Worm (Caenorhabditis elegans): ENCODE data around the gene nhr-118.
A peak's percentile ranks its signal among the peaks of the same experiment; 100 is the strongest.

Gene nhr-118

DNA sequence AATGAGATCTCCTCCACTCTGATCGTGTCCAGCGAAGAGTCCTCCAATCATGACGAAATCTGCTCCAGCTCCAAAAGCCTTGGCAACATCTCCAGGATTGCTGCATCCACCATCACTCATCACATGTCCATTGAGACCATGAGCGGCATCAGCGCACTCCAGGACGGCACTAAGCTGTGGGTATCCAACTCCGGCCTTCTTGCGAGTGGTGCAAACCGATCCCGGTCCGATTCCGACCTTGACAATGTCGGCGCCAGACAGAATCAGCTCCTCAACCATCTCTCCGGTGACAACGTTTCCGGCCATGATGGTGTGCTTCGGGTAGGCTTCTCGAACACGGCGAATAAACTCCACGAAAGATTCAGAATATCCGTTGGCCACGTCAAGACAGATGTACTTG, 37.1 kb upstream of the nhr-118 start:
- TF ChIP-seq nhr-11 (tag; optimal IDR thresholded peaks at IDR 0.05) = no peak
- TF ChIP-seq fkh-10 (GFP tag; optimal IDR thresholded peaks at IDR 0.05) = no peak
- no peak for TF ChIP-seq nhr-25 (tag; optimal IDR thresholded peaks at IDR 0.05)
- no peak for TF ChIP-seq unc-39 (tag; optimal IDR thresholded peaks at IDR 0.05)

DNA sequence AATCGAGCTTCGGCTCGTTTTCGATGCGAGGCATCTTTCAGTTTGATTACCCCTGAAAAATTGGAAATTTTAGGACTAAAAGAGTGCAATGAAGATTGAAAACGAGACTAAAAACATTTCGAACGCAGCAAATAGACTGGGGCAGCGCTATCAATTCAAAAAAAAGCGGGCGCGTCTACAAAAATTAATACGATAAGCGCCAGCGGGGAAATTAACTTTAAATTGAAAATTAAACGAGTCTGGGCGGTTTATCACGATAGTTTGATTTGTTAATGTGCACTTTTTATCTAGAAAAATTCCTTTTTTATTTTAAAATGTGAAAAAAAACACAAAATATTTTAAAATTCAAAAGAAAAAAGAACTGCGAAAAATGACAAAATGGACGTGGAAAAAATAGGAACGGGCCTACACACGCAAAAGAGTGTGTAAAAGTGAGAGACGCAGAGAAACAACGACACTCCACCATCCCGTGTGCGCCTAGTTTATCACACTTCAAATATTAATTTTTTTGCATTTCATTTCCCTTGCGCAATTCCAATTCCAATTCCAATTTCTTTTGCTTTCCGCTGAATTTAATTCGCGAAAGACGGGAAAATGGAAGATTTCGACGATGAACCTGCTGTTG, 36.2 kb upstream of the nhr-118 start, which contains the start of the genes gmpr-1 and fipp-1:
TSS of gene gmpr-1 (minus strand) at position 75 of the 625 bp plus-strand sequence.
TSS of gene fipp-1 (plus strand) at position 499 of the 625 bp plus-strand sequence.
- TF ChIP-seq lin-39 (tag; optimal IDR thresholded peaks at IDR 0.05) = peak; percentile 16
- TF ChIP-seq nhr-67 (tag; optimal IDR thresholded peaks at IDR 0.05) = no peak
- TF ChIP-seq lin-15B (tag; optimal IDR thresholded peaks at IDR 0.05) = peak; percentile 61
- peak; percentile 48 for TF ChIP-seq pha-4 (tag; optimal IDR thresholded peaks at IDR 0.05)
- TF ChIP-seq lsy-12 (tag; optimal IDR thresholded peaks at IDR 0.05) = no peak
- no peak for TF ChIP-seq egl-5 (tag; optimal IDR thresholded peaks at IDR 0.05)
- TF ChIP-seq mml-1 (tag; optimal IDR thresholded peaks at IDR 0.05) = no peak
- no peak for TF ChIP-seq snpc-4 (tag; optimal IDR thresholded peaks at IDR 0.05)
- TF ChIP-seq nfya-1 (tag; optimal IDR thresholded peaks at IDR 0.05; ENCODE audit: insufficient read depth) = peak; percentile 64
- no peak for TF ChIP-seq unc-39 (tag; optimal IDR thresholded peaks at IDR 0.05)
- no peak for TF ChIP-seq nhr-12 (tag; optimal IDR thresholded peaks at IDR 0.05)
- TF ChIP-seq elt-2 (tag; optimal IDR thresholded peaks at IDR 0.05) = peak; percentile 74
- no peak for TF ChIP-seq ztf-11 (tag; optimal IDR thresholded peaks at IDR 0.05)
- peak; percentile 62 for TF ChIP-seq hmg-11 (tag; optimal IDR thresholded peaks at IDR 0.05)
- TF ChIP-seq nhr-23 (tag; optimal IDR thresholded peaks at IDR 0.05) = peak; percentile 69
- TF ChIP-seq ama-1 (optimal IDR thresholded peaks at IDR 0.05) = no peak
- peak; percentile 24 for TF ChIP-seq jun-1 (tag; optimal IDR thresholded peaks at IDR 0.05)
- TF ChIP-seq ceh-82 (tag; optimal IDR thresholded peaks at IDR 0.05) = no peak

DNA sequence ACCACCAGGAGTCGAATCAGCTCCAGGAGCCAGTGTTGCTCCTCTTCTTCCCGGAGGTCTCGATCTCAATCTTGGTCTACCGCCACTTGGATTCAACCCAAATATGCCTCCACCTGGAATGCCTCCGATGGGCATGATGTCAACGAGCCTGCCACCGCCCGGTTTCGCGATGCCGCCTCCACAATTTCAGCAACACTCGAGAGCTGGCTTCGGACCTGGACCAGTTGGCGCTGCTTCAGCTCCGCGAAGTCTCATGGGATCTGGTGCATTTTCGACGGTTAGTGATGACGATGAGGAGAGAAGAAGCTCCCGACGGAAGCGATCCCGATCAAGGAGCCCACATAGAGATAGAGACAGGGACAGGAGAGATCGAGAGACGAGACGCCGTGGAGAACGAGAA, 34.6 kb upstream of the nhr-118 start:
- TF ChIP-seq hmg-11 (tag; optimal IDR thresholded peaks at IDR 0.05) (no peak), lin-15B (tag; optimal IDR thresholded peaks at IDR 0.05) (no peak), R02D3.7 (tag; optimal IDR thresholded peaks at IDR 0.05) (no peak), ceh-82 (tag; optimal IDR thresholded peaks at IDR 0.05) (no peak), nhr-23 (tag; optimal IDR thresholded peaks at IDR 0.05) (no peak), ztf-11 (tag; optimal IDR thresholded peaks at IDR 0.05) (no peak), elt-1 (tag; optimal IDR thresholded peaks at IDR 0.05) (no peak), nhr-11 (tag; optimal IDR thresholded peaks at IDR 0.05) (no peak), lin-39 (tag; optimal IDR thresholded peaks at IDR 0.05) (no peak)

DNA sequence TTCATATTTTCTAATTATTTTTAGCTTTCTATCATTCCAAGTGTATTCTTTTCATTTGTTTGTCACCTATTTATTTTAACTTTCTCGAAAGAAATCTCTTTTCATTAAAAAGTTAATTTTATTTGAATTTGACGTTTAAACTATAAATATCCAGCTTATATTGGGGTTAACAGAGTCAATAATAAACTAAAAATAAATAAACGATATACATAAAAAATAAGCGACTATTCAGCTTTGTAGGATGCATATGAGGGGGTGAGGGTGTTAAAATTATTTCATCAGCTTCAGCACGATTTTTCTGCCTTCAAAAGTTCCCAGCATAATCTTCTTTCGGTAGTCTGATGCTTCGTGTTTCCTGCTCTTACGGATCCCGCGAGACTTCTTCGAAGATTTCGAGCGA, 34.0 kb upstream of the nhr-118 start:
- TF ChIP-seq fkh-10 (GFP tag; optimal IDR thresholded peaks at IDR 0.05) = no peak
- TF ChIP-seq aly-2 (tag; optimal IDR thresholded peaks at IDR 0.05) = no peak
- no peak for TF ChIP-seq tbx-2 (tag; optimal IDR thresholded peaks at IDR 0.05)
- no peak for TF ChIP-seq elt-1 (tag; optimal IDR thresholded peaks at IDR 0.05)
- no peak for TF ChIP-seq nhr-43 (tag; optimal IDR thresholded peaks at IDR 0.05; ENCODE audit: poor library complexity, severe bottlenecking)
- no peak for TF ChIP-seq skn-1 (tag; optimal IDR thresholded peaks at IDR 0.05)
- no peak for TF ChIP-seq lsy-12 (tag; optimal IDR thresholded peaks at IDR 0.05)
- TF ChIP-seq R02D3.7 (tag; optimal IDR thresholded peaks at IDR 0.05) = no peak
- TF ChIP-seq ama-1 (optimal IDR thresholded peaks at IDR 0.05) = no peak
- TF ChIP-seq jun-1 (tag; optimal IDR thresholded peaks at IDR 0.05) = no peak
- no peak for TF ChIP-seq sea-2 (GFP tag; optimal IDR thresholded peaks at IDR 0.05)
- no peak for TF ChIP-seq snpc-4 (tag; optimal IDR thresholded peaks at IDR 0.05)

DNA sequence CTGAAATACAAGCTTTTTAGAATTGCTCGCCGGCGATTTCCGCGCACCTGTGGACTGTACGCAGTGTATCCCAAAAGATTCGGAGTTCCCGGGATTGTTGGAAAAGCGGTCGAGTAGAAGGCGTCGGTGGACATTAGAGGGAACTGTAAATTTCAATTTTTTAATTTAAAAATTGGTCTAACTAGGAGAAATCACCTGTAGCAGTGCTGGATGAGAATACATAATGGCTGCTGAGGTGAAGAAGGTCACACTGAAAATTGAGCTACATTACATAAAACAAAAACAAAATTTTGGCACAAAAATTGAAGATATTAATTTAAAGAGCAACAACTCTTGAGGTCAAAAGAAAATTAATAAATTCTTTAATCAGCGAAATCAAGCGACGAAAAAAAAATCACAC, 33.0 kb upstream of the nhr-118 start, which contains the start of gene neg-1:
TSS of gene neg-1 (minus strand) at position 250 of the 400 bp plus-strand sequence.
- no peak for TF ChIP-seq pha-4 (tag; optimal IDR thresholded peaks at IDR 0.05)
- TF ChIP-seq ztf-11 (tag; optimal IDR thresholded peaks at IDR 0.05) = no peak
- no peak for TF ChIP-seq nhr-77 (tag; optimal IDR thresholded peaks at IDR 0.05)
- no peak for TF ChIP-seq lin-15B (tag; optimal IDR thresholded peaks at IDR 0.05)
- no peak for TF ChIP-seq ceh-28 (tag; optimal IDR thresholded peaks at IDR 0.05)
- no peak for TF ChIP-seq daf-12 (tag; optimal IDR thresholded peaks at IDR 0.05)
- no peak for TF ChIP-seq fkh-2 (tag; optimal IDR thresholded peaks at IDR 0.05)
- TF ChIP-seq R02D3.7 (tag; optimal IDR thresholded peaks at IDR 0.05) = no peak
- no peak for TF ChIP-seq ztf-4 (tag; optimal IDR thresholded peaks at IDR 0.05)

All from whole organism, L3 larva.